Worm (Caenorhabditis elegans): Measurements from ENCODE around the gene cogc-8.

cogc-8 gene

DNA sequence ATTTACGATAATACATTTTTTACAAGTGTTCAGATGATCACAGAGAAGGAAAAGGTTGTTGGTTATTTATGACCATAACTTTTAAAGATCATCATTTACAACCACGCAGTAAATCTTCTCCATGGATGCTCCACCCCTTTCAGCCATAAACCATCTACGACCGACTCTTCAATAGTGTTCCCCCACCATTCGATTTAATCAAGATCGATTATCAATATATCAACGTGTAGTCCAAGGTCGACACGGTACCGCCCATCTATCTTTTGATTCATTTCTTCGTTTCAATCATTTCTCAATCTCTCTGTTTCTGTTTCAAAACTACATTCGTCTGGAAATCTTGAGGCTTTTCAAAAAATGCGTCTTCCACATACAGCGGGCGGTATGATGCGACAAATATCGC, 4.6 kb downstream of the cogc-8 start, which contains the start of gene aass-1 (continued):
- no peak for TF ChIP-seq ztf-26 (tag; optimal IDR thresholded peaks at IDR 0.05)
- no peak for TF ChIP-seq aptf-3 (GFP tag; IDR thresholded peaks at IDR 0.05)
- no peak for TF ChIP-seq mel-28 (tag; optimal IDR thresholded peaks at IDR 0.05; ENCODE audit: borderline replicate concordance)

DNA sequence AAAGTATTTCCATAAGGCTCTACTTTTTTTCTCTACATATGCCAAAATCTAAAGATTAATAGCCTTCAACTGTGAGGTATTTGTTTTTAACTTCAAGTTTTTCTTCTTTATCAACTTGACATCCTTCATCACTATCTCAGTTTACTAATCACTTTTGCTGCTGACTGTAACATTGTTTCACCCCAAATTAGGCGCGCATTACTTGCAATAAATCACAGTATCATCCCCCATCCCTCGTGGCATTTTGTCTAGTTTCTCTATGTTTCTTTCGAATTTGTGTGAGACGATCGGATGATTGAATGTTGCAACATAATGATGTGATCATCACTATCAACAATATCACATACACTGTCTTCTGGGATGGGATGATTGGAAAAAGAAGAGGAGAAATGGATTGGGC, 7.2 kb downstream of the cogc-8 start:
- TF ChIP-seq lir-1 (GFP tag; conservative IDR thresholded peaks at IDR 0.05): no peak
- peak; percentile 27 for TF ChIP-seq lin-40 (tag; optimal IDR thresholded peaks at IDR 0.05)
- TF ChIP-seq somi-1 (GFP tag; optimal IDR thresholded peaks at IDR 0.05): peak; percentile 41
- no peak for TF ChIP-seq chd-7 (tag; optimal IDR thresholded peaks at IDR 0.05)
- peak; percentile 23 for TF ChIP-seq ztf-26 (tag; optimal IDR thresholded peaks at IDR 0.05)

DNA sequence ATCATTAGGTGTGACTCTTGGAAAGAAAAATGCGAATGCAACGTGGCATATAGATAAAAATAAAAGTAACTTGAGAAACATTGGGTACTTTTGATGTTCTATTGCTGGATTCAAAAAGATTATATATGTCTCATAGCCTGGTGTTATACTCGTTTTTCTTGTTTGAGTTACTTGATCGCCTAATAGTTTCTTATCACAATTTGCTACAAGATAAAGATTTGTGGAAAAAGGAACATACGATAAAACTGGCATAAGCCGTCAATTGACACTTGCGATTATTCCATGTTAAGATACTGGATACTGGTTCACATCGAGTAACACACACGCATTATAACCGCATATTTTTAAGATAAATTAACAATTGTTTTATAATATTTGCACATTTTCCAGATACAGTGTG, 12.2 kb downstream of the cogc-8 start, which contains the start of gene grl-19:
grl-19 (minus strand) TSS at position 101 of the 400 bp plus-strand sequence.
- TF ChIP-seq somi-1 (GFP tag; optimal IDR thresholded peaks at IDR 0.05) (no peak), F52B5.7 (tag; optimal IDR thresholded peaks at IDR 0.05) (no peak), nhr-27 (tag; optimal IDR thresholded peaks at IDR 0.05) (no peak)

DNA sequence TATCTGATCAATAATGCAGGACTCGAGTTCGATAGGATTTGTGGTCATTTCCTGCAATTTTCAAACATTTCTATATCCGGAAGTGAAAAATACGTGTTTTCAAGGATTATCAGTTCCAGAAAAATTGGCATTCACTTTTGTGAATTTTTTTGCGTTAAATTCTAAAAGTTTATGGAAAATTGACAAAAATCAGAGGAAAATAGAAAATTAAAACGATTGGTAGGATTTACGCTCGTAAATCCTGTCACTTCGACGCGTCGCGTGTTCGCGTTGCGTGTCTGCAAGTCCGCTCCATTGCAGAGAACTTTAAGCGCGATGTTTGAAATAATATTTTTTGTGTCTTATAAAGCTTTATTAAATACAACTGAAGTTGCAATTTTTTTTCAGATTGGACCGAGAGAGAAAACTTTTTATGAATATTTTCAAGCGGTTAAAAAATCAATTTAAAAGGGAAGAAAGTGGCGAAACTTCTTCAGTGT, 15.2 kb downstream of the cogc-8 start, which contains the start of gene rcat-1:
rcat-1 (minus strand) TSS at position 51 of the 479 bp plus-strand sequence.
- TF ChIP-seq F33H1.4 (GFP tag; IDR thresholded peaks at IDR 0.05) (no peak; the same call in 1 of the 2 replicates), rec-8 (tag; optimal IDR thresholded peaks at IDR 0.05) (no peak), attf-3 (GFP tag; conservative IDR thresholded peaks at IDR 0.05) (no peak), bed-2 (GFP tag; IDR thresholded peaks at IDR 0.05) (no peak), zim-3 (tag; optimal IDR thresholded peaks at IDR 0.05) (no peak), ekl-4 (GFP tag; IDR thresholded peaks at IDR 0.05) (peak; percentile 68), B0336.3 (GFP tag; IDR thresholded peaks at IDR 0.05) (no peak), cebp-1 (GFP tag; IDR thresholded peaks at IDR 0.05) (no peak), cebp-1 (tag; optimal IDR thresholded peaks at IDR 0.05) (no peak), repo-1 (tag; optimal IDR thresholded peaks at IDR 0.05) (no peak), chd-7 (tag; optimal IDR thresholded peaks at IDR 0.05) (no peak), hsf-1 (GFP tag; IDR thresholded peaks at IDR 0.05) (no peak), attf-5 (GFP tag; optimal IDR thresholded peaks at IDR 0.05) (peak; percentile 77), nfya-1 (tag; optimal IDR thresholded peaks at IDR 0.05; ENCODE audit: borderline replicate concordance, insufficient read depth) (no peak), nhr-120 (GFP tag; IDR thresholded peaks at IDR 0.05) (no peak), lin-35 (GFP tag; optimal IDR thresholded peaks at IDR 0.05) (peak in 1 of 3 experiments; percentile 82), xnd-1 (tag; optimal IDR thresholded peaks at IDR 0.05) (no peak), K11D2.4 (GFP tag; IDR thresholded peaks at IDR 0.05) (no peak), dpl-1 (GFP tag; optimal IDR thresholded peaks at IDR 0.05) (peak; percentile 71), ztf-3 (GFP tag; optimal IDR thresholded peaks at IDR 0.05) (no peak), F39B2.1 (GFP tag; IDR thresholded peaks at IDR 0.05) (no peak), tbp1 (GFP tag; optimal IDR thresholded peaks at IDR 0.05) (peak; percentile 3), dox-1 (GFP tag; IDR thresholded peaks at IDR 0.05) (no peak), mel-28 (tag; optimal IDR thresholded peaks at IDR 0.05; ENCODE audit: borderline replicate concordance) (no peak), F37B4.10 (GFP tag; IDR thresholded peaks at IDR 0.05) (no peak), sptf-2 (GFP tag; optimal IDR thresholded peaks at IDR 0.05) (no peak), let-607 (tag; optimal IDR thresholded peaks at IDR 0.05) (no peak), ceh-27 (GFP tag; optimal IDR thresholded peaks at IDR 0.05) (peak; percentile 30), F10E7.11 (tag; optimal IDR thresholded peaks at IDR 0.05) (no peak), B0261.1 (tag; optimal IDR thresholded peaks at IDR 0.05) (no peak), aptf-2 (GFP tag; conservative IDR thresholded peaks at IDR 0.05) (no peak), F23B12.7 (tag; optimal IDR thresholded peaks at IDR 0.05; ENCODE audit: insufficient read depth) (peak; percentile 48), nfya-2 (GFP tag; IDR thresholded peaks at IDR 0.05) (no peak), F49E8.2 (tag; optimal IDR thresholded peaks at IDR 0.05; ENCODE audit: insufficient read depth) (peak; percentile 5), F57A8.1 (GFP tag; optimal IDR thresholded peaks at IDR 0.05) (no peak)

All from whole organism, young adult.